Worm (Caenorhabditis elegans): ENCODE data around the gene K08F8.15.

ce11 chrII:8770675-8771074 is 4.1 kb downstream of the K08F8.15 start, which contains the start of gene let-19:
- TF ChIP-seq F13H6.1 (tag; optimal IDR thresholded peaks at IDR 0.05) (no peak), unc-86 (tag; optimal IDR thresholded peaks at IDR 0.05) (no peak), unc-55 (GFP tag; optimal IDR thresholded peaks at IDR 0.05) (no peak), pag-3 (tag; optimal IDR thresholded peaks at IDR 0.05; ENCODE audit: borderline replicate concordance) (no peak), pqm-1 (tag; optimal IDR thresholded peaks at IDR 0.05) (no peak), ceh-30 (tag; optimal IDR thresholded peaks at IDR 0.05) (no peak)
